Worm (Caenorhabditis elegans): ENCODE data around the gene C02E7.7.

Gene C02E7.7

DNA sequence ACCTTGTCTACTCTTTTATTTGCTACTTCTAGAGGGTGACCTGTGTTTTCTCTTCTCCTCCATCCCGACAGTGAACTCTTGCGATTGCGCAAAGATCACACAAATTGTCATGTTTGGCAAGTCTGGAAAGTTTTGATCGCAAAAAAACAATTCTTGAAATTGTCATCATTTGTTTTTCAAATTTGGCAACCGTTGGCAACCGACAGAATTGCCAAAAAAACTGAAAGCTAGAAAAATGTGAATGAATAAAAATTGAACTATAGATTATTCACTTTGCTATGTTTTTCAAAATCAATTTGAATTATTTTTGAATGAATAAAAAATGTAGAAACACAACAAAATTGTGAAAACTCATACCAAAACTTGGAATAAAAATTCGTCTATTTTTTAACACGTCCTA lies 23.4 kb downstream of the C02E7.7 start, which contains the start of gene ugt-11:
ugt-11 (minus strand) TSS at position 101 of the 400 bp plus-strand sequence.
- TF ChIP-seq hmg-4 (GFP tag; optimal IDR thresholded peaks at IDR 0.05) = no peak
- TF ChIP-seq aly-1 (tag; optimal IDR thresholded peaks at IDR 0.05) = no peak
- TF ChIP-seq pes-1 (GFP tag; IDR thresholded peaks at IDR 0.05) = no peak
- TF ChIP-seq F13C5.2 (tag; optimal IDR thresholded peaks at IDR 0.05) = no peak
- no peak for TF ChIP-seq tra-4 (tag; optimal IDR thresholded peaks at IDR 0.05)
- TF ChIP-seq hmbx-1 (tag; optimal IDR thresholded peaks at IDR 0.05) = no peak
- no peak for TF ChIP-seq tbx-11 (GFP tag; IDR thresholded peaks at IDR 0.05)
- no peak for TF ChIP-seq tbx-37 (GFP tag; conservative IDR thresholded peaks at IDR 0.05)
- no peak for TF ChIP-seq B0310.2 (tag; optimal IDR thresholded peaks at IDR 0.05)
- no peak for TF ChIP-seq ets-7 (tag; optimal IDR thresholded peaks at IDR 0.05)

DNA sequence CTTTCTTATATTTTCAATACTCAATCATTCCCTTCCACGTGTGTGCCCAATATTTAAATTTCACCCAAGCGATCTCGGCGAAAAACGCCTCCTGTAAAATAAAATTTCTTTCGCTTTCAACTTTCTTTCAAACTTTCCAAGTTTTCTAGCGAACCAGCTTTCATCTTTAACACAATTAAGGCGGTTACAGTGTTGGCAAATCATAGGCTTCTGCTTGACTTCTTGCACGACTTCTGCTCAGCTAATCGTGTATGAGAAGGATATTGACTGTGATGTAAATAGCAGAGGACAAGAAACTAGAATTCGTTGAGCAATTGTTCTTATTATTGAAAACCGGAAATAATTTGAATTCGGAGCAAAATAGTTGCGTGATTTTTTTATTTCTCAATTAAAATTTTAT lies 27.1 kb downstream of the C02E7.7 start:
- TF ChIP-seq B0310.2 (tag; optimal IDR thresholded peaks at IDR 0.05) (no peak), scrt-1 (GFP tag; IDR thresholded peaks at IDR 0.05) (no peak), flt-1 (GFP tag; IDR thresholded peaks at IDR 0.05) (no peak), tbx-37 (GFP tag; conservative IDR thresholded peaks at IDR 0.05) (no peak), pes-1 (GFP tag; IDR thresholded peaks at IDR 0.05) (no peak), tra-4 (tag; optimal IDR thresholded peaks at IDR 0.05) (no peak), hmg-4 (GFP tag; optimal IDR thresholded peaks at IDR 0.05) (no peak), ceh-36 (tag; optimal IDR thresholded peaks at IDR 0.05) (no peak), ama-1 (optimal IDR thresholded peaks at IDR 0.05) (no peak), sea-1 (GFP tag; conservative IDR thresholded peaks at IDR 0.05) (no peak), aly-1 (tag; optimal IDR thresholded peaks at IDR 0.05) (no peak)

DNA sequence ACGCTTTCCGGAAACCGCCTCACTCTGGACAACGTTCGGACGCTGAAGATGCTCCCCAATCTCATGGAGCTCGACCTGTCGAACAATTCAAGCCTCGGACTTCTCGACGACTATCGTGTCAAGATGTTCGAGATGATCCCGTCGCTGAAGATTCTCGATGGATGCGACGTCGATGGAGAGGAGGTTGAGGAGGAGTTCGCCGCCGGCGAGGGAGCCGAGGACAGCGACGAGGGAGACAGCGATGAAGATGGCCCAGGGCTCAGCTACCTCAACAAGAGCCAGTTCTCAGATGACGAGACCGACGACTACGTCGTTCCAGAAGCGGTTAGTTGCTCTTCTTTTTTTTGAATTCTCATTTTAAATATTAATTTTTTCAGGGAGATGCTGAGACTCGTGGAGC lies 27.6 kb downstream of the C02E7.7 start:
- TF ChIP-seq ceh-13 (GFP tag; optimal IDR thresholded peaks at IDR 0.05) = no peak
- no peak for TF ChIP-seq scrt-1 (GFP tag; IDR thresholded peaks at IDR 0.05)
- no peak for TF ChIP-seq ceh-36 (tag; optimal IDR thresholded peaks at IDR 0.05)
- TF ChIP-seq pes-1 (GFP tag; IDR thresholded peaks at IDR 0.05) = no peak
- no peak for TF ChIP-seq tbx-37 (GFP tag; conservative IDR thresholded peaks at IDR 0.05)
- no peak for TF ChIP-seq tra-4 (tag; optimal IDR thresholded peaks at IDR 0.05)
- no peak for TF ChIP-seq ets-7 (tag; optimal IDR thresholded peaks at IDR 0.05)
- TF ChIP-seq tbx-11 (GFP tag; IDR thresholded peaks at IDR 0.05) = no peak

DNA sequence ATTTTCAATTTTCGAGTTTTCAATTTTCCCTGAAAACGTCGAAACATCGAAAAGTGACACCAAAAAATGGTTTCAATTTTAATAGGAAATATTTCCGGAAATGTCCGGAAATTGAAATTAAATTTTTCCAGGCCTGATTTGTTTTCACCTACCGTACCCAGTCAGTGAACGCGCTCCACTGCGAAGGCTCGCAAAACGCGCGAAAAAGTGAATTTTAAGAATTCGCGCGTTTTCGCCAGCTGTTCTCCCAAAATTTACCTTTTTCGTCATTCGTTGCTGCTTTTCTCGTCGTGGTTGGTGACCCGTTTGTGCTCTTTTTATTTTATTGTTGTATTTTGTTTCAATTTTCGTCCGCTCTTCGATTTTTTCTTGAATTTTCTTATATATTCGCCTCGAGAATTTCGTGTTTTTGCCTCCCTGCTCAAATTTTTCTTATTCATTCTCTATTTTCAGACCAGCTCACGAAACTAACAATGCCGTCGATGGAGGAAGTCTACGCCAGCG lies 28.3 kb downstream of the C02E7.7 start, which contains the start of gene T19H12.2:
T19H12.2 (plus strand) TSS at position 454 of the 504 bp plus-strand sequence.
- TF ChIP-seq hnd-1 (tag; optimal IDR thresholded peaks at IDR 0.05) (no peak), F13C5.2 (tag; optimal IDR thresholded peaks at IDR 0.05) (no peak), ceh-13 (GFP tag; optimal IDR thresholded peaks at IDR 0.05) (no peak), aly-1 (tag; optimal IDR thresholded peaks at IDR 0.05) (no peak)

DNA sequence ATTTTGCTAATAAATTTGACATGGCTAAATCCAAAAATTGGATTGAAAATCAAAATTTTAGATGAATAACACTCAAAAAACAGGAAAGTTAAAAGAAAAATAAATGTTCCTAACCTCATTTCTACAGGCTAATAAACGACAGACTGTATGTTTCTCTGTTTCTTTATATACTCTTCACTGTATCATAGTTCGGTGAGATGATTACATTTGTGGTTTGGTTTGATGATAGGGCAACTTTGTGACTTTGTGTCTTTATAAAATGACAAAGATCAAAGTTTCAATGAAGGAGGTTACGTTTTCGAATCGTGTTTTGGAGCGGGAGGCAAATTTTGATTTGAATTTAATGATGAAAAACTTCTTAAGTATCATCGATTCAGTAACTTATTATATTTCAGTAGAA lies 28.9 kb downstream of the C02E7.7 start, which contains the start of gene ugt-12:
ugt-12 (minus strand) TSS at position 153 of the 400 bp plus-strand sequence.
- TF ChIP-seq sea-1 (GFP tag; conservative IDR thresholded peaks at IDR 0.05) (no peak), pes-1 (GFP tag; IDR thresholded peaks at IDR 0.05) (no peak), F13C5.2 (tag; optimal IDR thresholded peaks at IDR 0.05) (no peak), ceh-36 (tag; optimal IDR thresholded peaks at IDR 0.05) (no peak), hmbx-1 (tag; optimal IDR thresholded peaks at IDR 0.05) (no peak), ama-1 (optimal IDR thresholded peaks at IDR 0.05) (no peak), hnd-1 (tag; optimal IDR thresholded peaks at IDR 0.05) (no peak), hmg-4 (GFP tag; optimal IDR thresholded peaks at IDR 0.05) (no peak), scrt-1 (GFP tag; IDR thresholded peaks at IDR 0.05) (no peak)

DNA sequence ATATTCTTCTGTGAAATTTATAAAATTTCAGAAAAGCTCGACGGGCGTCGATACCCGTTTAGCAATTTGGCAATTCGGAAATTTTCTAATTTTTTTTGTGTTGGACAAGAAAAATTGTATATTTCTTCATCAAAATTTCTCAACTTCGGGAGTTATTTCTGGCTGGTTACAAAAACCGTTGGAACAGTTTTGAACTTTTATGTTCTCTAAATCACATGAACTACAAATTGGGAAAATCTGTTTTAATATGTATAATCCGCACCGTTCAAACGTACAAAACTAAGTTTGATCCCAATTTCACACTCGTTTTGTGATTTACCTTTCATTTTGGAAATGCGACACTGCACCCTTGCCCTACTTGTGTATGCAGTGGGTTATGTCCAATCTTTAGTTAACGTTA lies 33.0 kb downstream of the C02E7.7 start, which contains the start of gene T19H12.3:
T19H12.3 (plus strand) TSS at position 301 of the 400 bp plus-strand sequence.
- no peak for TF ChIP-seq ets-7 (tag; optimal IDR thresholded peaks at IDR 0.05)
- no peak for TF ChIP-seq tra-4 (tag; optimal IDR thresholded peaks at IDR 0.05)
- TF ChIP-seq ceh-36 (tag; optimal IDR thresholded peaks at IDR 0.05) = no peak
- TF ChIP-seq B0310.2 (tag; optimal IDR thresholded peaks at IDR 0.05) = no peak
- TF ChIP-seq scrt-1 (GFP tag; IDR thresholded peaks at IDR 0.05) = no peak
- TF ChIP-seq ceh-13 (GFP tag; optimal IDR thresholded peaks at IDR 0.05) = no peak
- no peak for TF ChIP-seq flt-1 (GFP tag; IDR thresholded peaks at IDR 0.05)
- no peak for TF ChIP-seq ama-1 (optimal IDR thresholded peaks at IDR 0.05)
- no peak for TF ChIP-seq hmbx-1 (tag; optimal IDR thresholded peaks at IDR 0.05)
- TF ChIP-seq hmg-4 (GFP tag; optimal IDR thresholded peaks at IDR 0.05) = no peak
- no peak for TF ChIP-seq hnd-1 (tag; optimal IDR thresholded peaks at IDR 0.05)
- no peak for TF ChIP-seq tbx-37 (GFP tag; conservative IDR thresholded peaks at IDR 0.05)

DNA sequence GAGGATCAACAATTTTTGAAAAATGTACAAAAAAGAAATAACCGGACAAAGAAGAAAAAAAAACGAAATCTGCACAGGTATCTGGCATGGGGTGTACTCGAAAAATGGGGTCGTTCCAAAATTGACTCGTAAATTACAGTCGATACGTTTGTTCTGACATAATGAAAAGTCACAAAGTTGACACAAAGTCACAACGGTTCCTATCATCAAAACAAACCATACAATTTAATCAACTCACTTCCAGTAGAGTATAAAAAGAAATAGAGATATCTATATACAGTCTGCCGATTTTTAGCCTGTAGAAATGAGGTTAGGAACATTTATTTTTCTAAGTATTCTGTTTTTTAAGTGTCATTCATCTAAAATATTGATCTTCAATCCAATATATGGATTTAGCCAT lies 33.9 kb downstream of the C02E7.7 start, which contains the start of gene T19H12.12:
T19H12.12 (plus strand) TSS at position 301 of the 400 bp plus-strand sequence.
- no peak for TF ChIP-seq hmg-4 (GFP tag; optimal IDR thresholded peaks at IDR 0.05)
- TF ChIP-seq sea-1 (GFP tag; conservative IDR thresholded peaks at IDR 0.05) = no peak
- TF ChIP-seq aly-1 (tag; optimal IDR thresholded peaks at IDR 0.05) = no peak

DNA sequence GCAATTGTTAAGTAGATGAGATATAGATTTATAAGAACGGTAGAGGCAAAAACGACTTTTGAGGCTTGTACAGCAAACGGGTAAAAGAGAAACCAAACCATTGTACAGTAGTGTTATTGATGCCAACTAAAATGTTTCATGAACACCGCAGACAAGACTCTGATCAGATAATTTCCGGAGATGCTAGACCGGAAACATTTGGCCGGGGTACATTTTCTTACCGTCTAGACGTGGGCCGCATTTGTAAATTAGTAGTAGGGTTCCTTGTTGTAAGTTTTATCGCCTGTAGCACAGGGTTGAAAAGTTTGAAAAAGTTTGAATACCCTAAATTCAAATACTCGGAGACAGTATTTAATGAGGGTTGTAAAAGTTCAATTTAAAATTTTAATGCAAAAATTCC lies 37.0 kb downstream of the C02E7.7 start, which contains the start of gene str-32:
str-32 (minus strand) TSS at position 101 of the 400 bp plus-strand sequence.
- TF ChIP-seq tra-4 (tag; optimal IDR thresholded peaks at IDR 0.05) = no peak
- TF ChIP-seq scrt-1 (GFP tag; IDR thresholded peaks at IDR 0.05) = no peak
- no peak for TF ChIP-seq ets-7 (tag; optimal IDR thresholded peaks at IDR 0.05)
- TF ChIP-seq ceh-13 (GFP tag; optimal IDR thresholded peaks at IDR 0.05) = no peak
- TF ChIP-seq flt-1 (GFP tag; IDR thresholded peaks at IDR 0.05) = no peak
- TF ChIP-seq tbx-11 (GFP tag; IDR thresholded peaks at IDR 0.05) = no peak
- no peak for TF ChIP-seq hmg-4 (GFP tag; optimal IDR thresholded peaks at IDR 0.05)
- TF ChIP-seq hmbx-1 (tag; optimal IDR thresholded peaks at IDR 0.05) = no peak
